Fruit fly (Drosophila melanogaster) whole organism, adult: ENCODE results near the gene CG7518.

Experiments used
- CG11617 ChIP-seq: fragments of 200-800 bp; sonication (Bioruptor generic); optimal IDR thresholded peaks from 2 replicates; lab custom pipeline; 2017; ENCODE audit warnings: mild to moderate bottlenecking, missing biosample characterization, missing genetic modification reagents, missing genetic modification characterization
- CG12768 ChIP-seq: fragments of 200-800 bp; sonication (Bioruptor generic); optimal IDR thresholded peaks from 2 replicates; lab custom pipeline; 2017; ENCODE audit warnings: missing biosample characterization, missing genetic modification characterization, mild to moderate bottlenecking, moderate library complexity, missing genetic modification reagents
- CG14711 ChIP-seq: fragments of 200-800 bp; sonication (Bioruptor generic); optimal IDR thresholded peaks from 2 replicates; lab custom pipeline; 2018; ENCODE audit warnings: missing biosample characterization, mild to moderate bottlenecking, missing genetic modification characterization, moderate library complexity
- CG33017 ChIP-seq: fragments of 200-800 bp; sonication (Bioruptor generic); optimal IDR thresholded peaks from 2 replicates; lab custom pipeline; 2018; ENCODE audit warnings: missing biosample characterization, mild to moderate bottlenecking, missing genetic modification characterization, moderate library complexity
- CG5204 ChIP-seq: fragments of 200-800 bp; sonication (Bioruptor generic); optimal IDR thresholded peaks from 2 replicates; lab custom pipeline; 2016; ENCODE audit warnings: missing biosample characterization, missing genetic modification characterization
- CG7045 ChIP-seq: fragments of 200-800 bp; sonication (Bioruptor generic); optimal IDR thresholded peaks from 2 replicates; lab custom pipeline; 2017; ENCODE audit warnings: missing biosample characterization, mild to moderate bottlenecking, missing genetic modification characterization
- Clk ChIP-seq: fragments of 200-800 bp; sonication (Bioruptor generic); optimal IDR thresholded peaks from 2 replicates; lab custom pipeline; 2017; ENCODE audit warnings: missing biosample characterization, missing genetic modification characterization
- Hr96 ChIP-seq: fragments of 200-800 bp; sonication (Bioruptor generic); optimal IDR thresholded peaks from 2 replicates; lab custom pipeline; 2016; ENCODE audit warnings: missing biosample characterization, missing genetic modification characterization
- ovo ChIP-seq: fragments of 200-800 bp; sonication (Bioruptor generic); optimal IDR thresholded peaks from 2 replicates; lab custom pipeline; 2016; ENCODE audit warnings: missing biosample characterization, missing genetic modification characterization
- pad ChIP-seq: fragments of 200-800 bp; sonication (Bioruptor generic); optimal IDR thresholded peaks from 3 replicates; lab custom pipeline; 2017; ENCODE audit warnings: missing biosample characterization, missing genetic modification characterization, mild to moderate bottlenecking, moderate library complexity, missing genetic modification reagents
- tj ChIP-seq: fragments of 200-800 bp; sonication (Bioruptor generic); optimal IDR thresholded peaks from 3 replicates; lab custom pipeline; 2017; ENCODE audit warnings: missing biosample characterization, mild to moderate bottlenecking, missing genetic modification characterization, moderate library complexity

DNA sequence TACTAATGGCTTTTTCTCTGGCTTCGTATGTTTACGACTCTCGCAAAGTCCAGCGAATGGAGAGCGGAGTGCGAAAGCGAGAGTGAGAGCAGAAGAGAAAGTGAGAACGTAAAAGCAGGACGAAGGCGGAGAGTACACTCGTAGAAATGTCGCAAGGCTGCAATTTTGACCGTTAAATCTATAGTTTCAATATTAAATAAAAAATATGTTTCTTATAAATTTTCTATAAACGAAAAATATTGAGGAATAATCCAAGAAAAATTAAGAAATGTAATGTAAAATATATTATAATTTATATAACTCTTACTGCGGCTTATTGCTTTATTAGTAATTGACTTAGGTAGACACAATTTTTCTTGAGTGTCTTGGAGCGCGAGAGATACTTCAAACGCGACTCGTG is 23.4 kb upstream of the CG7518 start:
- no peak for TF ChIP-seq Hr96 (GFP tag; lab: Kevin White, UChicago)
- TF ChIP-seq CG14711 (tag; lab: Kevin White, UChicago), result no peak
- no peak for TF ChIP-seq tj
- no peak for TF ChIP-seq pad (GFP tag; lab: Kevin White, UChicago)
- TF ChIP-seq CG7045 (GFP tag; lab: Kevin White, UChicago), result no peak
- no peak for TF ChIP-seq CG5204 (GFP tag; lab: Kevin White, UChicago)
- no peak for TF ChIP-seq CG11617 (GFP tag; lab: Kevin White, UChicago)
- TF ChIP-seq Clk (GFP tag; lab: Kevin White, UChicago), result no peak
- TF ChIP-seq ovo (GFP tag; lab: Kevin White, UChicago), result no peak
- TF ChIP-seq CG12768, result no peak
- peak; percentile 5 for TF ChIP-seq CG33017 (tag; lab: Kevin White, UChicago)
